Worm (Caenorhabditis elegans) whole organism, mixed stage, embryonic: ENCODE measurements around the gene VW02B12L.2.
A peak's percentile ranks its signal among the peaks of the same experiment; 100 is the strongest.

Experiments used
- M03D4.4 ChIP-seq: sonication (generic microtip); optimal IDR thresholded peaks from 2 replicates; lab custom pipeline; 2017; ENCODE audit warnings: mild to moderate bottlenecking, missing genetic modification characterization, missing compliant biosample characterization
- blmp-1 ChIP-seq: fragments of 150-350 bp; optimal IDR thresholded peaks from 2 replicates; lab custom pipeline; 2014; ENCODE audit warnings: missing biosample characterization, missing genetic modification characterization
- ceh-39 ChIP-seq: fragments of 150-350 bp; optimal IDR thresholded peaks from 2 replicates; lab custom pipeline; 2014; ENCODE audit warnings: missing biosample characterization, missing genetic modification characterization
- ceh-83 ChIP-seq: fragments of 200-800 bp; sonication (Bioruptor generic); optimal IDR thresholded peaks from 2 replicates; lab custom pipeline; 2018; ENCODE audit warnings: mild to moderate bottlenecking, missing genetic modification characterization, missing compliant biosample characterization
- ces-1 ChIP-seq: fragments of 150-350 bp; optimal IDR thresholded peaks from 2 replicates; lab custom pipeline; 2014; ENCODE audit warnings: missing biosample characterization, missing genetic modification reagents, missing genetic modification characterization
- cnd-1 ChIP-seq: fragments of 200-800 bp; sonication (Bioruptor generic); optimal IDR thresholded peaks from 2 replicates; lab custom pipeline; 2018; ENCODE audit warnings: mild to moderate bottlenecking, missing genetic modification characterization, missing compliant biosample characterization
- elt-1 ChIP-seq: sonication (generic microtip); optimal IDR thresholded peaks from 2 replicates; lab custom pipeline; 2017; ENCODE audit warnings: missing genetic modification characterization, mild to moderate bottlenecking, missing compliant biosample characterization, antibody characterized with exemption, moderate library complexity, borderline replicate concordance; ENCODE audit not compliant: insufficient read depth
- elt-3 ChIP-seq: fragments of 150-350 bp; optimal IDR thresholded peaks from 2 replicates; lab custom pipeline; 2014; ENCODE audit warnings: missing biosample characterization, missing genetic modification characterization
- flh-1 ChIP-seq: fragments of 200-800 bp; sonication (Bioruptor generic); optimal IDR thresholded peaks from 2 replicates; lab custom pipeline; 2018; ENCODE audit warnings: mild to moderate bottlenecking, missing genetic modification characterization, moderate library complexity, missing compliant biosample characterization
- ham-2 ChIP-seq: fragments of 200-800 bp; sonication (Bioruptor generic); optimal IDR thresholded peaks from 2 replicates; lab custom pipeline; 2018; ENCODE audit warnings: mild to moderate bottlenecking, missing genetic modification characterization, missing compliant biosample characterization
- hlh-1 ChIP-seq: fragments of 150-350 bp; optimal IDR thresholded peaks from 2 replicates; lab custom pipeline; 2014; ENCODE audit warnings: missing biosample characterization, missing genetic modification reagents, missing genetic modification characterization
- lin-32 ChIP-seq: fragments of 200-800 bp; sonication (Bioruptor generic); optimal IDR thresholded peaks from 2 replicates; lab custom pipeline; 2018; ENCODE audit warnings: mild to moderate bottlenecking, missing genetic modification characterization, missing compliant biosample characterization
- lsy-2 ChIP-seq: fragments of 150-350 bp; optimal IDR thresholded peaks from 2 replicates; lab custom pipeline; 2014; ENCODE audit warnings: missing biosample characterization, missing genetic modification characterization
- mab-5 ChIP-seq: fragments of 150-350 bp; optimal IDR thresholded peaks from 2 replicates; lab custom pipeline; 2014; ENCODE audit warnings: missing biosample characterization, missing genetic modification characterization
- mls-2 ChIP-seq: sonication (generic microtip); optimal IDR thresholded peaks from 2 replicates; lab custom pipeline; 2016; ENCODE audit warnings: mild to moderate bottlenecking, missing genetic modification characterization, moderate library complexity, missing compliant biosample characterization
- nhr-2 ChIP-seq: fragments of 150-350 bp; optimal IDR thresholded peaks from 2 replicates; lab custom pipeline; 2014; ENCODE audit warnings: missing biosample characterization, missing genetic modification characterization
- nhr-237 ChIP-seq: fragments of 150-350 bp; optimal IDR thresholded peaks from 2 replicates; lab custom pipeline; 2014; ENCODE audit warnings: missing biosample characterization, missing genetic modification characterization
- nhr-28 ChIP-seq: fragments of 150-350 bp; optimal IDR thresholded peaks from 2 replicates; lab custom pipeline; 2014; ENCODE audit warnings: missing biosample characterization, missing genetic modification characterization
- nhr-76 ChIP-seq: sonication (generic microtip); optimal IDR thresholded peaks from 2 replicates; lab custom pipeline; 2017; ENCODE audit warnings: missing biosample characterization, missing genetic modification characterization
- pha-4 ChIP-seq: fragments of 150-350 bp; optimal IDR thresholded peaks from 2 replicates; lab custom pipeline; 2018; ENCODE audit warnings: missing biosample characterization, missing genetic modification reagents, missing genetic modification characterization
- sptf-1 ChIP-seq: sonication (generic microtip); optimal IDR thresholded peaks from 2 replicates; lab custom pipeline; 2017; ENCODE audit warnings: mild to moderate bottlenecking, missing genetic modification characterization, moderate library complexity, missing compliant biosample characterization
- tbx-8 ChIP-seq: fragments of 200-800 bp; sonication (Bioruptor generic); optimal IDR thresholded peaks from 2 replicates; lab custom pipeline; 2018; ENCODE audit warnings: mild to moderate bottlenecking, missing genetic modification characterization, moderate library complexity, missing compliant biosample characterization
- unc-62 ChIP-seq: fragments of 150-350 bp; optimal IDR thresholded peaks from 2 replicates; lab custom pipeline; 2014; ENCODE audit warnings: missing biosample characterization, missing genetic modification reagents, missing genetic modification characterization
- zip-8 ChIP-seq: fragments of 150-350 bp; optimal IDR thresholded peaks from 2 replicates; lab custom pipeline; 2014; ENCODE audit warnings: missing biosample characterization, missing genetic modification characterization
- ztf-11 ChIP-seq: fragments of 150-350 bp; optimal IDR thresholded peaks from 2 replicates; lab custom pipeline; 2014; ENCODE audit warnings: missing biosample characterization, missing genetic modification characterization

The VW02B12L.2 gene

DNA sequence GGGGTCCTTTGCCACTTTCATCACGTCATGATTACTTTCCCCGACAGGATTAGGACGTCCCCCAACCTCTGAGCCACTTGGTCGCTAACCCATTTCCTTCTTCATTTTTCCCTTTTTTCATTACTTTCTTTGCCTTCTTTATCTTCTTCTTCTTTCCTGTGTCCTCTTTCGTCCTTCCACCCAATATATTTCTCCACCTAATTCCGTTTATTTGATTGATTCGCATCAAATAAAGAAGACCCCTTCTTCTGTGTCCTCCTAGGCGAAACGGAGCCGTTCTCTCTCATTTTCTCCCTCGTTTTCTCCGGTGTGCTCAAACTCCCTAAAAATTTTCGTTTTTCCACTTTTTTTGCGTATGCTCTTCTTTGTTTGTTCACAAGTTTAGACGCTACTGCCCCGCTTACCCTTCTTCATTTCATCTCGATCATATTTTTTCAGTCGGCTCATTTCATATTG lies 30.4 kb downstream of the VW02B12L.2 start, which contains the start of gene C05D12.7:
TSS of gene C05D12.7 (plus strand) at position 406 of the 456 bp plus-strand sequence.
- TF ChIP-seq ces-1 (GFP tag; lab: Kevin White, UChicago) (peak; percentile 78), mab-5 (no peak)

DNA sequence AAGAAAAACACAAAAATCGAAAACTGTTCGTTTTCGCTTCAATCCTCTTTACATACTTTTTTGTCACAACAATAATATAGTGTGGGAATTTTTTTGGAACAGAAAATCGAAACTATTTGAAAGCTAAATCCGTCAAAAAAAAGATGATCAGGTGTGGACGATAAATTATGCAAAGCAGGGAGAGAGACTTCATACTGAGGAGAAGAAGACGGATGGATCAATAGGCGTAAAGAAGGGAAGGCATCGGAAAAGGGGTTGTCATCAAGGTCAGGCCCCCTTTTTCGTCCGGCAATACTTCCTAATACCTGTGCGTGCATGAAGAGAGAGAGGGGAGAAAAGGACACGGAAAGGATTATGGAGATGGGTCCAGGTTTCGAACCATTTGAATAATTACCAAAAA lies 39.7 kb downstream of the VW02B12L.2 start:
- TF ChIP-seq nhr-2 (tag; lab: Kevin White, UChicago) (peak; percentile 41), nhr-28 (tag; lab: Kevin White, UChicago) (no peak)

DNA sequence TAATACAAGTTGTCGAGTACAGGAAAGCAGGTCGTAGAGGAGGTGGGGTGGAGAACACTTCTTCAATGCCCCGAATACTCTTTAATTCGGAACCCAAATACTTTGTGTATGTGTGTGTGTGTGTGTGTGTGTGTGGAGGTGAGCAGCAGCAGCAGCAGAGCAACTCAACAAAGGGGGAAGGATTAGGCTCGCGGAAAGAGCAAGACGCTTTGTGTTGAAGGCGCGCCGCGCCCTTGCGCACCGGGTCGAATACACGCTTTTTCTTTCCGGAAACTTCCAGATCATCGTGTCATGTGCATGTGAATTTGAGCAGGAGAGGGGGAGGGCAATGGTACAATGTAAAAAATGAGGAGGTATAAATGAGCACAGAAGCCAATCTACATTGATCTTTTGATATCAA lies 41.3 kb downstream of the VW02B12L.2 start:
- TF ChIP-seq nhr-237 (no peak), sptf-1 (tag; lab: Kevin White, UChicago) (peak; percentile 29), tbx-8 (GFP tag; lab: Kevin White, UChicago) (no peak), mab-5 (no peak), pha-4 (tag; lab: Kevin White, UChicago) (peak; percentile 2), ztf-11 (no peak), nhr-76 (tag; lab: Kevin White, UChicago) (no peak), elt-1 (tag; lab: Kevin White, UChicago) (no peak), nhr-28 (tag; lab: Kevin White, UChicago) (no peak), M03D4.4 (tag; lab: Kevin White, UChicago) (no peak), hlh-1 (tag; lab: Kevin White, UChicago) (no peak), ham-2 (GFP tag; lab: Kevin White, UChicago) (no peak), zip-8 (no peak), elt-3 (tag; lab: Kevin White, UChicago) (no peak), mls-2 (tag; lab: Kevin White, UChicago) (peak; percentile 19), unc-62 (GFP tag; lab: Kevin White, UChicago) (no peak), flh-1 (no peak)
- TF ChIP-seq, all 35 proteins: peak for 3

DNA sequence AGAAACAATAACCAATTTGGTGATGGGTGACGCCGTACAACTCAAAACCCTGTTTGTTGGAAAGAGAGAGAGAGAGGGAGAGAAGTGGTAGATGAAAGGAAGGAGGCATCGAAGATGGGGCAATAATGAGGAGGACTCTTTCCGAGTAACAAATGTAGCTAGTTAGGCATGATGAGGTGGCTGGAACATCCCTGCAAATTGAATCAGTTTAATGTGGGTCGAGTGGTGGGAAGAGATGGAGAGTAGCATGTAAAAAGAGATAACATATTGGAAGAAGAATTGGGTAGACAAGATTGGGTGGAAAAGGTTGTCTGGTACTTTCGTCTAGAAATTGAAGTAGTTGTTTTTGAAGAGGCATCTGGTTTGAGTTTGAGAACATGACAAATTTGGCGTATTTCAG lies 43.9 kb downstream of the VW02B12L.2 start:
- peak; percentile 93 for TF ChIP-seq ces-1 (GFP tag; lab: Kevin White, UChicago)
- TF ChIP-seq ham-2 (GFP tag; lab: Kevin White, UChicago): no peak
- no peak for TF ChIP-seq ztf-11
- TF ChIP-seq pha-4 (tag; lab: Kevin White, UChicago): no peak
- TF ChIP-seq ceh-83 (GFP tag; lab: Kevin White, UChicago): no peak

DNA sequence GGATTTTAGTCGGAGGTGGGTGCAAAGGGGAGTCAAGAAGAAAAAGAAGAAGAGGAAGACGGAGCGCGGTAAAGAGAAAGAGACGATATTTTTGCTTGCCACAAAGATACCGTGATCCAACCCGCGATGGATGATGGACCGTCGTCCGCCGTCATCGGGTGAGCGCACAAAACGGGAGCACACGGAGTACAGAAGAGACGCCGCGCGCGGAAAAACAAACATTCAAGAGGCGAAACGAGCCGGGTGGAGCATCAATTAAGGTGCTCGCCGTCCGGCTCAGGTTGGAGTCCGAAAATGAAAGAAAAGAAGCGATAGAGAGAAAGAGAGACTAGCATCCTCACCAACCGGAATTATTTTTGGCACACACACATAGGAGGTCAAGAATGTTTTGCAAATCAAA lies 46.3 kb downstream of the VW02B12L.2 start:
- TF ChIP-seq sptf-1 (tag; lab: Kevin White, UChicago): peak; percentile 34
- peak; percentile 3 for TF ChIP-seq mls-2 (tag; lab: Kevin White, UChicago)
- peak; percentile 72 for TF ChIP-seq pha-4 (tag; lab: Kevin White, UChicago)
- TF ChIP-seq ham-2 (GFP tag; lab: Kevin White, UChicago): no peak

DNA sequence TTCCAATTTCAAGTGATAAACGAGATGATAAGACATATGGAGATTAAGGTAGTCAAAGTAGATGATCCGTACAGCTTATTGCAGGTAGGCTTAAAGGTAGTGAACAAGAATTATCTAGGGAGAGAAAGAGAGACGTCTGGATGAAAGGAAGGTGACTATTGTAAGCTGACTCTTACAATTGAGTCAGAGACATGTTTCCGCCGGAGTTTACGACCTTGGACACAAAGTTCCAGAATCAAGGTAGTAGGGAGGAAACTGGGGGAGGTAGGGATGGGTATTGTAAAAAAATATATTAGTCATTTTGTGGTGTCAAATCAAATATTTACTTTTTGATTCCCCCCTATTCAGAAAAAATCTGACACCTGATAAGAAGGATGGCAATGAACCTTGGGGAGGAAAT lies 47.7 kb downstream of the VW02B12L.2 start:
- TF ChIP-seq lsy-2 (tag; lab: Kevin White, UChicago) (no peak), nhr-76 (tag; lab: Kevin White, UChicago) (no peak), nhr-237 (no peak), blmp-1 (tag; lab: Kevin White, UChicago) (no peak), pha-4 (tag; lab: Kevin White, UChicago) (no peak), lin-32 (GFP tag; lab: Kevin White, UChicago) (no peak), sptf-1 (tag; lab: Kevin White, UChicago) (no peak), ceh-39 (no peak)

DNA sequence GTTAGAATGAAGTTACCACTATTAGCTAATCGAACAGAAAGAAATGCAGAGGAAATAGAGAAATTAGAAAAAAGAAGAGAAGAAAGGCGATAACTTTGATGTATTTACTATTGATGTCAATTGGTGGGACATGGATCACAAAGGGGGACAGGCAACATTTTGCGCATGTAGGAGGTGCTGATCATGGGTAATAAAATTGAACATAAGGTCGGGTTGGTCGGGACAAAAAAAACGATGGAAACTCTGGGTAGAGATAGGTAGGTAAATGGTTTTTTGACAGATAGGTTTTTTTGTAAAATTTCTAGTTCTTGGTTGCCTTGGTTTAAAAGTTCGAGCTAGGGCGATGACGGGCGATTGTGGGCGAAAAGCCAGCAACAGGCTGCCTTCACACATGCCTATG lies 49.3 kb downstream of the VW02B12L.2 start, which contains the start of gene shn-1:
TSS of gene shn-1 (minus strand) at position 101 of the 400 bp plus-strand sequence.
- TF ChIP-seq cnd-1: no peak
- no peak for TF ChIP-seq nhr-237
